Fruit fly (Drosophila melanogaster) whole organism, adult: ENCODE data around the gene CG32425.

Experiments
- CG1620 ChIP-seq: fragments of 200-800 bp; sonication (Bioruptor generic); optimal IDR thresholded peaks from 2 replicates; lab custom pipeline; 2016; ENCODE audit warnings: missing biosample characterization, missing genetic modification characterization
- CG5204 ChIP-seq: fragments of 200-800 bp; sonication (Bioruptor generic); optimal IDR thresholded peaks from 2 replicates; lab custom pipeline; 2016; ENCODE audit warnings: missing biosample characterization, missing genetic modification characterization
- CG7045 ChIP-seq: fragments of 200-800 bp; sonication (Bioruptor generic); optimal IDR thresholded peaks from 2 replicates; lab custom pipeline; 2017; ENCODE audit warnings: missing biosample characterization, mild to moderate bottlenecking, missing genetic modification characterization
- CG7101 ChIP-seq: fragments of 200-800 bp; sonication (Bioruptor generic); optimal IDR thresholded peaks from 2 replicates; lab custom pipeline; 2018; ENCODE audit warnings: missing biosample characterization, mild to moderate bottlenecking, missing genetic modification characterization, moderate library complexity
- Clk ChIP-seq: fragments of 200-800 bp; sonication (Bioruptor generic); optimal IDR thresholded peaks from 2 replicates; lab custom pipeline; 2017; ENCODE audit warnings: missing biosample characterization, missing genetic modification characterization
- Crg-1 ChIP-seq: fragments of 200-800 bp; sonication (Bioruptor generic); optimal IDR thresholded peaks from 2 replicates; lab custom pipeline; 2016; ENCODE audit warnings: missing biosample characterization, missing genetic modification characterization
- Hr96 ChIP-seq: fragments of 200-800 bp; sonication (Bioruptor generic); optimal IDR thresholded peaks from 2 replicates; lab custom pipeline; 2016; ENCODE audit warnings: missing biosample characterization, missing genetic modification characterization
- bab1 ChIP-seq: fragments of 200-800 bp; sonication (Bioruptor generic); optimal IDR thresholded peaks from 3 replicates; lab custom pipeline; 2019; ENCODE audit warnings: missing biosample characterization, mild to moderate bottlenecking, missing genetic modification characterization, moderate library complexity
- cic ChIP-seq: fragments of 200-800 bp; sonication (Bioruptor generic); optimal IDR thresholded peaks from 2 replicates; lab custom pipeline; 2017; ENCODE audit warnings: missing biosample characterization, mild to moderate bottlenecking, missing genetic modification characterization, moderate library complexity
- cnc ChIP-seq, 2 experiments: fragments of >200 bp; optimal IDR thresholded peaks; 2 replicates each; lab custom pipeline; 2017
- kay ChIP-seq: fragments of 200-800 bp; sonication (Bioruptor generic); peaks from one replicate; lab custom pipeline; 2016; ENCODE audit warnings: missing biosample characterization, missing genetic modification characterization, borderline replicate concordance
- ovo ChIP-seq: fragments of 200-800 bp; sonication (Bioruptor generic); optimal IDR thresholded peaks from 2 replicates; lab custom pipeline; 2016; ENCODE audit warnings: missing biosample characterization, missing genetic modification characterization
- tj ChIP-seq: fragments of 200-800 bp; sonication (Bioruptor generic); optimal IDR thresholded peaks from 3 replicates; lab custom pipeline; 2017; ENCODE audit warnings: missing biosample characterization, mild to moderate bottlenecking, missing genetic modification characterization, moderate library complexity

DNA sequence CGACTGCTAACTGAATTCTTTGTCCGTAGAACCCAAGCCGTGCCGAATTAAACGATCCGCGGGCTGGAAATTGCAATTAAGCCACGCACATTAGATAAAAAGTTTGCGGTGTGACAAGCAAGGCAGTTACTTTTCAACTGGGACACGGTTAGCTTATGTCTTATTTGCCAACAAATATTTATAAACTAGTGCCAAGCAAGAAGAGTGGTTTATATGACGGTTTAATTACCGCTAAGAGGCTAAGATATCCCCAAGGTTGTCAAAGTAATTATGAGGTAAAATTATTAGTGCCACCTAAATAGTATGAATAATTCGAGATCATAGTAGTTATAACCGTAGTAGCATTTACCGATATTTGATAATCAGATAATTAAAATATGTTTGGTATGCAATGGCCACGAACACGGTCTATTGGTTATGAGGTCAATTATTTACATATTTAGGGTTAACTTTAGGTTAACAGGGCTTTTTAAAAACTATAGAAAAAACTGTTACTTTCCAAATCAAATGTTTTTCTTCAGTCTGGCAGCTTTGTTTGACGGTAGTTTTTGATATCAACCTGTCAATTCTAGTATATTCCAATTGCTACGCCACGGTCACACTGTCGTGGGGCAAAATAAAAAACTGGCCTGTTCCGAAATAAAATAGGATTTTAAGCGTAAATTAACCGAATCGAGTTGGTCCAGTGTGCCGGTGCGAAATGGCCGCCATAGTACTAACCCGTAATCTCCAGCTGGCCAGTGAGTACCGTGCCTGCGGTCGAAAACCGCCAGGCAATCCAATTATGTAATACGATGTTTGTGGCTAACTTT, 2.1 kb upstream of the CG32425 start, which contains the start of gene ZnT77C:
- no peak for TF ChIP-seq Hr96
- TF ChIP-seq kay: no peak
- no peak for TF ChIP-seq CG7045
- TF ChIP-seq Clk (GFP tag; lab: Kevin White, UChicago): no peak
- no peak for TF ChIP-seq cnc (optimal IDR thresholded peaks at IDR 0.05; lab: Kevin White, UChicago)
- no peak for TF ChIP-seq tj (GFP tag; lab: Kevin White, UChicago)
- no peak for TF ChIP-seq CG7101 (tag; lab: Kevin White, UChicago)
- no peak for TF ChIP-seq Crg-1 (GFP tag; lab: Kevin White, UChicago)
- TF ChIP-seq ovo: no peak
- no peak for TF ChIP-seq CG5204 (GFP tag; lab: Kevin White, UChicago)
- no peak for TF ChIP-seq cic (GFP tag; lab: Kevin White, UChicago)
- no peak for TF ChIP-seq CG1620 (GFP tag; lab: Kevin White, UChicago)
- TF ChIP-seq bab1 (GFP tag; lab: Kevin White, UChicago): peak; percentile 21
